Fruit fly (Drosophila melanogaster): Measurements from ENCODE around the gene alpha-Est6.

- no peak for TF ChIP-seq EcR (GFP tag; optimal IDR thresholded peaks at IDR 0.05)
- TF ChIP-seq Snoo (tag; optimal IDR thresholded peaks at IDR 0.05): no peak
- TF ChIP-seq CG10348 (GFP tag; IDR thresholded peaks at IDR 0.05): no peak
- no peak for TF ChIP-seq Ets98B (GFP tag; IDR thresholded peaks at IDR 0.05)
- TF ChIP-seq Pif1B (GFP tag; optimal IDR thresholded peaks at IDR 0.05): no peak
- TF ChIP-seq CG34367 (tag; optimal IDR thresholded peaks at IDR 0.05): no peak
- TF ChIP-seq CG12605 (GFP tag; IDR thresholded peaks at IDR 0.05): no peak; the same call in 1 of the 2 replicates
- no peak for TF ChIP-seq CG9948 (tag; optimal IDR thresholded peaks at IDR 0.05)
- no peak for TF ChIP-seq CG17806 (tag; optimal IDR thresholded peaks at IDR 0.05)
- TF ChIP-seq CG14655 (GFP tag; optimal IDR thresholded peaks at IDR 0.05): no peak
- no peak for TF ChIP-seq fd96Ca (GFP tag; IDR thresholded peaks at IDR 0.05)
- no peak for TF ChIP-seq CG8301 (tag; optimal IDR thresholded peaks at IDR 0.05)
- TF ChIP-seq CG4496 (GFP tag; IDR thresholded peaks at IDR 0.05): no peak
- TF ChIP-seq CG15710 (tag; optimal IDR thresholded peaks at IDR 0.05): no peak
Measured at dm6 chr3R:7523594-7523993, 5.0 kb downstream of the alpha-Est6 start, which contains the start of gene alpha-Est7.

All from whole organism, pupa.